Worm (Caenorhabditis elegans) whole organism, mixed stage, embryonic: ENCODE results near the gene T27E7.4.

Experiments used
- drap-1 ChIP-seq: fragments of 200-800 bp; sonication (Bioruptor generic); optimal IDR thresholded peaks from 3 replicates; lab custom pipeline; 2018; ENCODE audit warnings: mild to moderate bottlenecking, missing genetic modification characterization, missing compliant biosample characterization
- elt-1 ChIP-seq: sonication (generic microtip); optimal IDR thresholded peaks from 2 replicates; lab custom pipeline; 2017; ENCODE audit warnings: missing genetic modification characterization, mild to moderate bottlenecking, missing compliant biosample characterization, antibody characterized with exemption, moderate library complexity, borderline replicate concordance; ENCODE audit not compliant: insufficient read depth
- elt-3 ChIP-seq: fragments of 150-350 bp; optimal IDR thresholded peaks from 2 replicates; lab custom pipeline; 2014; ENCODE audit warnings: missing biosample characterization, missing genetic modification characterization
- lin-13 ChIP-seq: fragments of 150-350 bp; optimal IDR thresholded peaks from 2 replicates; lab custom pipeline; 2014; ENCODE audit warnings: missing biosample characterization, missing genetic modification characterization
- lsy-2 ChIP-seq: fragments of 150-350 bp; optimal IDR thresholded peaks from 2 replicates; lab custom pipeline; 2014; ENCODE audit warnings: missing biosample characterization, missing genetic modification characterization
- nhr-12 ChIP-seq: fragments of 150-350 bp; optimal IDR thresholded peaks from 2 replicates; lab custom pipeline; 2014; ENCODE audit warnings: missing biosample characterization, missing genetic modification characterization
- nhr-237 ChIP-seq: fragments of 150-350 bp; optimal IDR thresholded peaks from 2 replicates; lab custom pipeline; 2014; ENCODE audit warnings: missing biosample characterization, missing genetic modification characterization
- nhr-28 ChIP-seq: fragments of 150-350 bp; optimal IDR thresholded peaks from 2 replicates; lab custom pipeline; 2014; ENCODE audit warnings: missing biosample characterization, missing genetic modification characterization
- nhr-76 ChIP-seq: sonication (generic microtip); optimal IDR thresholded peaks from 2 replicates; lab custom pipeline; 2017; ENCODE audit warnings: missing biosample characterization, missing genetic modification characterization
- snpc-4 ChIP-seq: fragments of 150-350 bp; optimal IDR thresholded peaks from 2 replicates; lab custom pipeline; 2014; ENCODE audit warnings: missing biosample characterization, missing genetic modification characterization
- sptf-1 ChIP-seq: sonication (generic microtip); optimal IDR thresholded peaks from 2 replicates; lab custom pipeline; 2017; ENCODE audit warnings: mild to moderate bottlenecking, missing genetic modification characterization, moderate library complexity, missing compliant biosample characterization
- ztf-11 ChIP-seq: fragments of 150-350 bp; optimal IDR thresholded peaks from 2 replicates; lab custom pipeline; 2014; ENCODE audit warnings: missing biosample characterization, missing genetic modification characterization

- TF ChIP-seq elt-3 (no peak), snpc-4 (tag; lab: Kevin White, UChicago) (no peak), drap-1 (GFP tag; lab: Kevin White, UChicago) (no peak), lsy-2 (tag; lab: Kevin White, UChicago) (no peak), lin-13 (tag; lab: Kevin White, UChicago) (no peak), nhr-76 (no peak), ztf-11 (no peak), nhr-12 (tag; lab: Kevin White, UChicago) (no peak), nhr-28 (tag; lab: Kevin White, UChicago) (no peak), elt-1 (tag; lab: Kevin White, UChicago) (no peak), sptf-1 (tag; lab: Kevin White, UChicago) (no peak), nhr-237 (tag; lab: Kevin White, UChicago) (no peak)
These were observed 41.6 kb upstream of the T27E7.4 start for ce11 chrIV:14576471-14576870.
